Fruit fly (Drosophila melanogaster) whole organism, wandering third instar larva: ENCODE measurements around the gene Prosbeta4R1.
A peak's percentile ranks its signal among the peaks of the same experiment; 100 is the strongest.

Experiments
- CG9705 ChIP-seq: fragments of 200-800 bp; sonication (Bioruptor generic); optimal IDR thresholded peaks from 2 replicates; lab custom pipeline; 2018; ENCODE audit warnings: missing biosample characterization, mild to moderate bottlenecking, missing genetic modification characterization
- Dfd ChIP-seq: fragments of >200 bp; optimal IDR thresholded peaks from 2 replicates; lab custom pipeline; 2017; ENCODE audit warnings: missing biosample characterization, missing genetic modification characterization
- GATAd ChIP-seq: sonication (Bioruptor generic); optimal IDR thresholded peaks from 2 replicates; lab custom pipeline; 2016; ENCODE audit warnings: missing biosample characterization, missing genetic modification characterization
- HLH106 ChIP-seq: fragments of 200-800 bp; optimal IDR thresholded peaks from 3 replicates; lab custom pipeline; 2019; ENCODE audit warnings: missing biosample characterization, mild to moderate bottlenecking, missing genetic modification characterization, moderate library complexity
- Hnf4 ChIP-seq: fragments of 200-800 bp; sonication (Bioruptor generic); optimal IDR thresholded peaks from 2 replicates; lab custom pipeline; 2016; ENCODE audit warnings: missing biosample characterization, mild to moderate bottlenecking, missing genetic modification characterization
- Hr78 ChIP-seq: fragments of >200 bp; optimal IDR thresholded peaks from 2 replicates; lab custom pipeline; 2017; ENCODE audit warnings: missing biosample characterization, missing genetic modification characterization
- Mio ChIP-seq: sonication (Bioruptor generic); optimal IDR thresholded peaks from 2 replicates; lab custom pipeline; 2016; ENCODE audit warnings: missing biosample characterization, missing genetic modification characterization
- Myc ChIP-seq: fragments of >200 bp; optimal IDR thresholded peaks from 2 replicates; lab custom pipeline; 2017
- N ChIP-seq: fragments of >200 bp; optimal IDR thresholded peaks from 2 replicates; lab custom pipeline; 2018; ENCODE audit warnings: missing biosample characterization, missing external identifiers, missing genetic modification characterization
- OdsH ChIP-seq: fragments of 200-800 bp; sonication (Bioruptor generic); optimal IDR thresholded peaks from 2 replicates; lab custom pipeline; 2016; ENCODE audit warnings: missing biosample characterization, mild to moderate bottlenecking, missing genetic modification characterization
- Rel ChIP-seq, 2 experiments: fragments of 200-800 bp; sonication (Bioruptor generic) in 1 of 2; optimal IDR thresholded peaks; 2 replicates in 1 of 2; 3 replicates in 1 of 2; lab custom pipeline; 2016 to 2019; ENCODE audit warnings: mild to moderate bottlenecking in 2 of 2, missing biosample characterization in 2 of 2, missing genetic modification characterization in 2 of 2, moderate library complexity in 1 of 2
- Sp1 ChIP-seq: fragments of 200-800 bp; sonication (Bioruptor generic); optimal IDR thresholded peaks from 3 replicates; lab custom pipeline; 2019; ENCODE audit warnings: missing biosample characterization, mild to moderate bottlenecking, missing genetic modification characterization, moderate library complexity
- Vsx2 ChIP-seq: fragments of 200-300, 225-300 bp; sonication (Bioruptor generic); optimal IDR thresholded peaks from 2 replicates; lab custom pipeline; 2018; ENCODE audit warnings: missing biosample characterization, missing genetic modification characterization; ENCODE audit not compliant: partially characterized antibody
- brk ChIP-seq: fragments of 200-800 bp; sonication (Bioruptor generic); optimal IDR thresholded peaks from 2 replicates; lab custom pipeline; 2016; ENCODE audit warnings: missing biosample characterization, mild to moderate bottlenecking, missing genetic modification characterization
- dl ChIP-seq, 2 experiments: fragments of 175-275, 200-275 bp in 1 of 2; fragments of 200-275 bp in 1 of 2; sonication (Bioruptor generic); optimal IDR thresholded peaks; lab custom pipeline; 2018; ENCODE audit warnings: mild to moderate bottlenecking in 2 of 2, missing biosample characterization in 2 of 2, missing genetic modification characterization in 2 of 2, moderate library complexity in 2 of 2; ENCODE audit not compliant: partially characterized antibody in 2 of 2, insufficient read depth in 1 of 2
- dmrt93B ChIP-seq: fragments of 200-800 bp; sonication (Bioruptor generic); optimal IDR thresholded peaks from 2 replicates; lab custom pipeline; 2018; ENCODE audit warnings: missing biosample characterization, mild to moderate bottlenecking, missing genetic modification characterization
- dsf ChIP-seq: sonication (Bioruptor generic); optimal IDR thresholded peaks from 2 replicates; lab custom pipeline; 2016; ENCODE audit warnings: missing biosample characterization, missing genetic modification characterization, borderline replicate concordance
- ey ChIP-seq: fragments of 200-800 bp; sonication (Bioruptor generic); optimal IDR thresholded peaks from 2 replicates; lab custom pipeline; 2016; ENCODE audit warnings: missing biosample characterization, missing genetic modification characterization
- foxo ChIP-seq, 2 experiments: fragments of 200-800 bp; sonication (Bioruptor generic); optimal IDR thresholded peaks; 2 replicates in 1 of 2; 3 replicates in 1 of 2; lab custom pipeline; 2016 to 2017; ENCODE audit warnings: missing biosample characterization in 2 of 2, missing genetic modification characterization in 2 of 2
- fru ChIP-seq: fragments of 200-800 bp; sonication (Bioruptor generic); optimal IDR thresholded peaks from 3 replicates; lab custom pipeline; 2016; ENCODE audit warnings: missing biosample characterization, mild to moderate bottlenecking, missing genetic modification characterization
- h ChIP-seq: fragments of 200-800 bp; sonication (Bioruptor generic); optimal IDR thresholded peaks from 3 replicates; lab custom pipeline; 2016; ENCODE audit warnings: missing biosample characterization, mild to moderate bottlenecking, missing genetic modification characterization
- jim ChIP-seq: fragments of 175-275, 200-325 bp; sonication (Bioruptor generic); optimal IDR thresholded peaks from 2 replicates; lab custom pipeline; 2016; ENCODE audit warnings: missing biosample characterization, mild to moderate bottlenecking, missing genetic modification characterization
- lola ChIP-seq: fragments of >200 bp; optimal IDR thresholded peaks from 2 replicates; lab custom pipeline; 2017; ENCODE audit warnings: missing biosample characterization, missing genetic modification characterization
- pan ChIP-seq: fragments of >200 bp; optimal IDR thresholded peaks from 2 replicates; lab custom pipeline; 2017
- psq ChIP-seq: fragments of 200-800 bp; sonication (Bioruptor generic); optimal IDR thresholded peaks from 3 replicates; lab custom pipeline; 2017; ENCODE audit warnings: missing biosample characterization, mild to moderate bottlenecking, missing genetic modification characterization, moderate library complexity
- rgr ChIP-seq: fragments of 200-800 bp; sonication (Bioruptor generic); optimal IDR thresholded peaks from 3 replicates; lab custom pipeline; 2016; ENCODE audit warnings: missing biosample characterization, mild to moderate bottlenecking, missing genetic modification characterization
- sage ChIP-seq: fragments of 200-800 bp; sonication (Bioruptor generic); optimal IDR thresholded peaks from 2 replicates; lab custom pipeline; 2016; ENCODE audit warnings: missing biosample characterization, mild to moderate bottlenecking, missing genetic modification characterization
- tai ChIP-seq: sonication (Bioruptor generic); optimal IDR thresholded peaks from 2 replicates; lab custom pipeline; 2016; ENCODE audit warnings: missing biosample characterization, missing genetic modification characterization
- usp ChIP-seq: fragments of >200 bp; optimal IDR thresholded peaks from 2 replicates; lab custom pipeline; 2017; ENCODE audit warnings: missing biosample characterization, missing genetic modification characterization
- woc ChIP-seq: sonication (Bioruptor generic); optimal IDR thresholded peaks from 2 replicates; lab custom pipeline; 2016; ENCODE audit warnings: missing biosample characterization, mild to moderate bottlenecking, missing genetic modification characterization

Gene Prosbeta4R1

DNA sequence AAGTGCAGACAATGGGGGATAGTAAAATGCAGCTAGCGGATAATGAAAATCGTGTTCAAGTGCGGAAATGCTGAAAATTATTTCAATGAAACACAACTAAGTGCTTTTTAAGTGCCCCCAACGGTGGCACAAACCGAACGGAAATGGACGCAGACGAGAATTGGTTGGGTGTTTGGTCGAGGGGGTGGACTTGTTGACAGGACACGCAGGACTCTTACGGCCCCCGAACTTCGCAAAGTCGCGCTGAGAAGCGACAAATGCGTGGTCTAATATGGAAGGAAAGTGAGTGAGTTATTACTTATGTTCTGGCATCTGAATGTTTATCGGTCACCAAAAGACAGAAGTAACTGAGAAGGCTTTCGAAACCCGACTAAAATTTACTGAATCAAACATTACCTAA lies at the start of gene Prosbeta4R1:
Gene Prosbeta4R1, plus strand, starts transcription at position 301 of the 400 bp plus-strand sequence.
- TF ChIP-seq usp (GFP tag; lab: Kevin White, UChicago), result no peak
- no peak for TF ChIP-seq GATAd (GFP tag; lab: Kevin White, UChicago)
- no peak for TF ChIP-seq Hr78 (GFP tag; lab: Kevin White, UChicago)

DNA sequence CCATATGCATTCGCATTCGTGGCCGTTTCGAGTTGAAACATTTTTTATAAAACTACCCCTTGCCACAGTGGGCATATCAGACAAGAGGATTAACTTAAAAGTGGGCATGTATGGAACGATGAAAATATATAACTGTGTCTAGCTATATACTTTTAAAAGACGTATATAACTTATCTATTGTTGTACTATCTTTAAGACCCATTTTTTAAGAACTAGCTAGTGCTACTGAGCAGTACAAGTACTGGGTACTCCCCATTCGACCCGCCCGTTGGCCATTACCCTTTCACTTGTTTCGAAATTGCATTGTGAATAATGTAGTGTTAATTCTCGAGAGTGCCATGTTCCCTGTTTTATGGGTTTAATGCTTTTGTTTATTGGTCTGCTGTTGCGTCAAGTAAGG lies 46.1 kb upstream of the Prosbeta4R1 start:
- TF ChIP-seq Mio (GFP tag; lab: Kevin White, UChicago) (no peak), jim (GFP tag; lab: Kevin White, UChicago) (no peak), OdsH (GFP tag; lab: Kevin White, UChicago) (no peak), Hnf4 (GFP tag; lab: Kevin White, UChicago) (no peak), tai (GFP tag; lab: Kevin White, UChicago) (no peak), Rel (GFP tag; optimal IDR thresholded peaks at IDR 0.05; lab: Kevin White, UChicago) (no peak), Rel (tag; optimal IDR thresholded peaks at IDR 0.05; lab: Kevin White, UChicago) (no peak), fru (peak; percentile 8), foxo (GFP tag; optimal IDR thresholded peaks at IDR 0.05; lab: Kevin White, UChicago) (peak in 1 of 2 experiments; percentile 12), brk (GFP tag; lab: Kevin White, UChicago) (no peak), Sp1 (GFP tag; lab: Kevin White, UChicago) (no peak)
- TF ChIP-seq, all 38 proteins: peak for 2

DNA sequence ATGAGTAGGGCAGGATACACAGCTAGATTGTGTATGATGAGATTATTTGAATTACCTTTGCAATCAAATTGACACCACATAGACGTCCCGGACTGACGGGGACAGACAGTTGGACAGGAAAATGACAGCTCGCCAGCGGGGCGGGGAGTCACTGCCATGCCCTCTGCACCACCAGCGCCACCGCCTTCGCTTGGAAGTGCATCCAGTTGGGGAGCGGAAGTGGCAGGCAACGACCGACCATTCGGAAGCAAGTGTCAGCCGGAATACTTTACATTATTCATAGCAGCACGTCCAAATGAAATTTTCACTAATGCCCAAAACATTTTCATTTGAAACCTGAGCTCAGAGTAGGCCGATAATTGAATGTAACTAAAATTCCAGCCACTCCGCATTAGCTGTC lies 43.2 kb upstream of the Prosbeta4R1 start, which contains the start of gene CG15395:
Gene CG15395, plus strand, starts transcription at position 301 of the 400 bp plus-strand sequence.
- TF ChIP-seq h (GFP tag; lab: Kevin White, UChicago) (no peak), woc (GFP tag; lab: Kevin White, UChicago) (no peak)

DNA sequence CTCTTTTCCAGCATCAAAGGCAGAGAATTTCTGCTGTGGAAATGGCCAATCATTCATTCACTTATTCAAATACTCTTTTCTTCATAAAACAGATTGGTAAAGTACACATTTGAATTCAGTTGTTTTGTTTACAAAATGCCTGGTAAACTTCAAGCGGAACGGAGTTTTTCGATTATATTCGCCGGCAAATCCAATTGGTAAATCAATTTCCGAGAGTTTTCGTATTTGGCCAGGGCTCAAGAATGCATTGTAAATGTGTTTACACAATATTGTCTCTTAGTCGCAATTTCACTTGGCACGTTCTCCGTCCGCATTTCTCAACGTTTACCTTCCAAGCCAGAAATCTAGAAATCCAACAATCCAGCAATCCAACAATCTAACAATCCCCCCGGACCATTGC lies 33.0 kb upstream of the Prosbeta4R1 start, which contains the start of gene CG43403:
Gene CG43403, plus strand, starts transcription at position 301 of the 400 bp plus-strand sequence.
- TF ChIP-seq woc (GFP tag; lab: Kevin White, UChicago) (no peak), HLH106 (no peak), N (GFP tag; lab: Kevin White, UChicago) (no peak), usp (GFP tag; lab: Kevin White, UChicago) (no peak), sage (GFP tag; lab: Kevin White, UChicago) (no peak), Sp1 (GFP tag; lab: Kevin White, UChicago) (no peak)
- TF ChIP-seq, all 38 proteins: peak for 0

DNA sequence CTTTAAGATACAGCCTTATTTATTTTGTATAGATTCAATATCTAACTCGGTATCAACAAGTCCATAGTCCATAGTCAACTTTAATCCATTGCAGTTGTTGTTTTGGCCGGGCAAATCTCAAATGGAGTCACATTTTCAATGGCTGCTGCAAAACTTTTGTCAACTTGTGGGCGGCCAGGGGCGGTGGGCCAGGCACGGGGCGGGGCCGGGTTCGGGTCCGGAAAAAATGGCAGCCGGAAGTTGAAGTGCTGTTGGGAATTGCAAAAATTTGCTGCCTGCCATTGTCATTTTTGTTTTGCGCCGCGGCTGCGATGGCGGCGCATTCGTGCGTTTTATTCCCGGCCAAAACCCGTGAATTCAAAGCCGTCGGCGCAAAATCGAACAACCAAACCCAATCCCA lies 28.9 kb upstream of the Prosbeta4R1 start:
- no peak for TF ChIP-seq Myc (lab: Kevin White, UChicago)
- no peak for TF ChIP-seq h (GFP tag; lab: Kevin White, UChicago)
- TF ChIP-seq Dfd (GFP tag; lab: Kevin White, UChicago), result peak; percentile 99
- no peak for TF ChIP-seq ey (GFP tag; lab: Kevin White, UChicago)
- TF ChIP-seq, all 38 proteins: peak for 1

DNA sequence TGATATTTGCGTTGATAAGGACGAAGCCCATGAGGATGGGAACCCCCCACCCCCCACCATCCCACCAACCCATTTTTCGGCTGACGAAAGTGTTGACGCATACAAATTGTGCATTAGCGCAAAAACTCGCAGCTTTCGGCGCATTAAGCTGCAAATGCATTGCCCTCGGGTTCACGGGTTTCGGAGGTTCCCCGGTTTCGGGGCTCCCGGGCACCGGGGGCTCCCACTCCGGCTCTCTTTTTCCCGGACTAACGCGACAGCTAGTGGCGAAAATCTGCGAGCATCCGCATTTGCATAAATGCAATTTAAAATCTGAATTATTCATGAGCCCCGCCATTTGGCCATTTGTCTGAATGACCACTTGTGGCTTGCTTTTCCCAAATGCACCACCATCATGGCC lies 25.3 kb upstream of the Prosbeta4R1 start:
- TF ChIP-seq fru (no peak), dsf (GFP tag; lab: Kevin White, UChicago) (no peak), brk (GFP tag; lab: Kevin White, UChicago) (no peak), h (GFP tag; lab: Kevin White, UChicago) (no peak), rgr (GFP tag; lab: Kevin White, UChicago) (no peak), CG9705 (GFP tag; lab: Kevin White, UChicago) (no peak), Hr78 (GFP tag; lab: Kevin White, UChicago) (no peak), Dfd (GFP tag; lab: Kevin White, UChicago) (peak; percentile 91), lola (GFP tag; lab: Kevin White, UChicago) (no peak)

DNA sequence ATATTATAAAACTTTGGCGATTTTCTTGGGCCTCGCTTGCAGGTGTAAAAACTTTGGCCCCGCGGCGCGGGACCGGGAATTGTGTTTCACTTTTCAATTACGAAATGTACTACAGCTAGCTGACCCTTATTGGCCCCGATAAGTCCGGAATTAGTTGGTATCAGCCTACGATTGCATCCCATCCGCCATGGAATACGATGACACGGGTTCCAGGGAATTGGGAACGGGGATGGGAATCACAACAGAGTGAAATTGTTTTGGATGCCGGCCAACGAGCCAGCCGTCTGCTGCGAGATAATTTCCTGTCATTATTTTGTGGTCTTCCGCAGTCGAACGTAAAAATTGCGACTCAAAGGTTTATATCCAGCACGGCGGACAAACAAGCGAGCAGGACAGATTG lies 24.1 kb upstream of the Prosbeta4R1 start:
- TF ChIP-seq CG9705 (GFP tag; lab: Kevin White, UChicago), result no peak
- TF ChIP-seq fru, result no peak
- TF ChIP-seq GATAd (GFP tag; lab: Kevin White, UChicago), result no peak
- TF ChIP-seq Sp1 (GFP tag; lab: Kevin White, UChicago), result no peak
- TF ChIP-seq pan (lab: Kevin White, UChicago), result no peak
- no peak for TF ChIP-seq dl (GFP tag; optimal IDR thresholded peaks at IDR 0.05; lab: Kevin White, UChicago; ENCODE audit: insufficient read depth in 1 of 2, partially characterized antibody in 2 of 2)
- no peak for TF ChIP-seq ey (GFP tag; lab: Kevin White, UChicago)
- no peak for TF ChIP-seq Dfd (GFP tag; lab: Kevin White, UChicago)
- no peak for TF ChIP-seq rgr (GFP tag; lab: Kevin White, UChicago)
- TF ChIP-seq woc (GFP tag; lab: Kevin White, UChicago), result no peak
- TF ChIP-seq Vsx2 (GFP tag; lab: Kevin White, UChicago), result no peak
- no peak for TF ChIP-seq psq (GFP tag; lab: Kevin White, UChicago)
- TF ChIP-seq usp (GFP tag; lab: Kevin White, UChicago), result no peak
- TF ChIP-seq h (GFP tag; lab: Kevin White, UChicago), result no peak
- TF ChIP-seq Hr78 (GFP tag; lab: Kevin White, UChicago), result no peak
- TF ChIP-seq dmrt93B (GFP tag; lab: Kevin White, UChicago), result no peak
- TF ChIP-seq lola (GFP tag; lab: Kevin White, UChicago), result no peak
- TF ChIP-seq HLH106, result no peak
- TF ChIP-seq Myc (lab: Kevin White, UChicago), result no peak
- TF ChIP-seq Rel (GFP tag; optimal IDR thresholded peaks at IDR 0.05; lab: Kevin White, UChicago), result no peak
- no peak for TF ChIP-seq Rel (tag; optimal IDR thresholded peaks at IDR 0.05; lab: Kevin White, UChicago)
- TF ChIP-seq, all 38 proteins: peak for 0
